Fruit fly (Drosophila melanogaster) whole organism, pupa: Measurements from ENCODE around the gene CG43089.

Experiments used
- CG10348 ChIP-seq: fragments of 200-800 bp; sonication (Bioruptor generic); IDR thresholded peaks from 2 replicates; pipeline ENCODE4 v1.3.6; 2022; ENCODE audit warnings: missing biosample characterization, missing genetic modification characterization
- CG12605 ChIP-seq: fragments of 200-800 bp; sonication (Bioruptor generic); IDR thresholded peaks from 2 replicates; pipeline ENCODE4 v1.3.6; 2022; ENCODE audit warnings: missing biosample characterization, missing genetic modification characterization
- CG14655 ChIP-seq: fragments of 200-800 bp; sonication (Bioruptor generic); optimal IDR thresholded peaks from 3 replicates; lab custom pipeline; 2017; ENCODE audit warnings: mild to moderate bottlenecking, missing biosample characterization, missing genetic modification reagents, missing genetic modification characterization
- CG32121 ChIP-seq: fragments of 200-800 bp; sonication (Bioruptor generic); IDR thresholded peaks from 2 replicates; pipeline ENCODE4 v1.3.6; 2022; ENCODE audit warnings: missing biosample characterization, missing genetic modification characterization
- CG34367 ChIP-seq: fragments of 200-800 bp; sonication (Bioruptor generic); optimal IDR thresholded peaks from 2 replicates; lab custom pipeline; 2018; ENCODE audit warnings: missing biosample characterization, mild to moderate bottlenecking, missing genetic modification characterization
- CG4496 ChIP-seq: fragments of 200-800 bp; sonication (Bioruptor generic); IDR thresholded peaks from 3 replicates; pipeline ENCODE4 v1.3.6; 2022; ENCODE audit warnings: missing biosample characterization, missing genetic modification characterization
- CG9948 ChIP-seq: fragments of 200-800 bp; sonication (Bioruptor generic); optimal IDR thresholded peaks from 2 replicates; lab custom pipeline; 2018; ENCODE audit warnings: missing biosample characterization, mild to moderate bottlenecking, missing genetic modification characterization, moderate library complexity
- EcR ChIP-seq: fragments of 200-800 bp; sonication (Bioruptor generic); optimal IDR thresholded peaks from 3 replicates; lab custom pipeline; 2019; ENCODE audit warnings: missing biosample characterization, missing genetic modification characterization, mild to moderate bottlenecking, moderate library complexity, missing genetic modification reagents
- Pif1B ChIP-seq: fragments of 200-800 bp; sonication (Bioruptor generic); optimal IDR thresholded peaks from 3 replicates; lab custom pipeline; 2016; ENCODE audit warnings: missing biosample characterization, missing genetic modification characterization
- Snoo ChIP-seq: fragments of 200-800 bp; sonication (Bioruptor generic); optimal IDR thresholded peaks from 3 replicates; lab custom pipeline; 2017; ENCODE audit warnings: missing biosample characterization, mild to moderate bottlenecking, missing genetic modification characterization, inconsistent platforms
- rn ChIP-seq: fragments of 200-800 bp; sonication (Bioruptor generic); IDR thresholded peaks from 2 replicates; pipeline ENCODE4 v1.3.6; 2022; ENCODE audit warnings: missing biosample characterization, missing genetic modification characterization

- TF ChIP-seq rn (GFP tag; lab: Robert Waterston, UW) (no peak), CG14655 (GFP tag; lab: Kevin White, UChicago) (no peak), CG34367 (tag; lab: Kevin White, UChicago) (no peak), Pif1B (GFP tag; lab: Kevin White, UChicago) (no peak), CG32121 (GFP tag; lab: Robert Waterston, UW) (no peak), CG10348 (GFP tag; lab: Robert Waterston, UW) (no peak), CG9948 (tag; lab: Kevin White, UChicago) (no peak), Snoo (tag; lab: Kevin White, UChicago) (no peak), CG4496 (no peak), EcR (GFP tag; lab: Kevin White, UChicago) (no peak), CG12605 (GFP tag; lab: Robert Waterston, UW) (no peak)
Observed at dm6 chr3L:3702033-3702432, 11.8 kb upstream of the CG43089 start.
